Worm (Caenorhabditis elegans) whole organism, mixed stage, embryonic: Measurements from ENCODE around the gene col-9.

Source experiments
- M03D4.4 ChIP-seq: sonication (generic microtip); optimal IDR thresholded peaks from 2 replicates; lab custom pipeline; 2017; ENCODE audit warnings: mild to moderate bottlenecking, missing genetic modification characterization, missing compliant biosample characterization
- ceh-39 ChIP-seq: fragments of 150-350 bp; optimal IDR thresholded peaks from 2 replicates; lab custom pipeline; 2014; ENCODE audit warnings: missing biosample characterization, missing genetic modification characterization
- ces-1 ChIP-seq: fragments of 150-350 bp; optimal IDR thresholded peaks from 2 replicates; lab custom pipeline; 2014; ENCODE audit warnings: missing biosample characterization, missing genetic modification reagents, missing genetic modification characterization
- cnd-1 ChIP-seq: fragments of 200-800 bp; sonication (Bioruptor generic); optimal IDR thresholded peaks from 2 replicates; lab custom pipeline; 2018; ENCODE audit warnings: mild to moderate bottlenecking, missing genetic modification characterization, missing compliant biosample characterization
- elt-1 ChIP-seq: sonication (generic microtip); optimal IDR thresholded peaks from 2 replicates; lab custom pipeline; 2017; ENCODE audit warnings: missing genetic modification characterization, mild to moderate bottlenecking, missing compliant biosample characterization, antibody characterized with exemption, moderate library complexity, borderline replicate concordance; ENCODE audit not compliant: insufficient read depth
- elt-3 ChIP-seq: fragments of 150-350 bp; optimal IDR thresholded peaks from 2 replicates; lab custom pipeline; 2014; ENCODE audit warnings: missing biosample characterization, missing genetic modification characterization
- flh-1 ChIP-seq: fragments of 200-800 bp; sonication (Bioruptor generic); optimal IDR thresholded peaks from 2 replicates; lab custom pipeline; 2018; ENCODE audit warnings: mild to moderate bottlenecking, missing genetic modification characterization, moderate library complexity, missing compliant biosample characterization
- hlh-1 ChIP-seq: fragments of 150-350 bp; optimal IDR thresholded peaks from 2 replicates; lab custom pipeline; 2014; ENCODE audit warnings: missing biosample characterization, missing genetic modification reagents, missing genetic modification characterization
- lsy-2 ChIP-seq: fragments of 150-350 bp; optimal IDR thresholded peaks from 2 replicates; lab custom pipeline; 2014; ENCODE audit warnings: missing biosample characterization, missing genetic modification characterization
- mab-5 ChIP-seq: fragments of 150-350 bp; optimal IDR thresholded peaks from 2 replicates; lab custom pipeline; 2014; ENCODE audit warnings: missing biosample characterization, missing genetic modification characterization
- mls-2 ChIP-seq: sonication (generic microtip); optimal IDR thresholded peaks from 2 replicates; lab custom pipeline; 2016; ENCODE audit warnings: mild to moderate bottlenecking, missing genetic modification characterization, moderate library complexity, missing compliant biosample characterization
- nhr-12 ChIP-seq: fragments of 150-350 bp; optimal IDR thresholded peaks from 2 replicates; lab custom pipeline; 2014; ENCODE audit warnings: missing biosample characterization, missing genetic modification characterization
- nhr-2 ChIP-seq: fragments of 150-350 bp; optimal IDR thresholded peaks from 2 replicates; lab custom pipeline; 2014; ENCODE audit warnings: missing biosample characterization, missing genetic modification characterization
- nhr-237 ChIP-seq: fragments of 150-350 bp; optimal IDR thresholded peaks from 2 replicates; lab custom pipeline; 2014; ENCODE audit warnings: missing biosample characterization, missing genetic modification characterization
- nhr-28 ChIP-seq: fragments of 150-350 bp; optimal IDR thresholded peaks from 2 replicates; lab custom pipeline; 2014; ENCODE audit warnings: missing biosample characterization, missing genetic modification characterization
- pha-4 ChIP-seq: fragments of 150-350 bp; optimal IDR thresholded peaks from 2 replicates; lab custom pipeline; 2018; ENCODE audit warnings: missing biosample characterization, missing genetic modification reagents, missing genetic modification characterization
- sem-2 ChIP-seq: fragments of 200-800 bp; sonication (Bioruptor generic); optimal IDR thresholded peaks from 2 replicates; lab custom pipeline; 2018; ENCODE audit warnings: mild to moderate bottlenecking, missing genetic modification characterization, missing compliant biosample characterization
- snpc-4 ChIP-seq: fragments of 150-350 bp; optimal IDR thresholded peaks from 2 replicates; lab custom pipeline; 2014; ENCODE audit warnings: missing biosample characterization, missing genetic modification characterization
- sptf-1 ChIP-seq: sonication (generic microtip); optimal IDR thresholded peaks from 2 replicates; lab custom pipeline; 2017; ENCODE audit warnings: mild to moderate bottlenecking, missing genetic modification characterization, moderate library complexity, missing compliant biosample characterization
- unc-120 ChIP-seq: sonication (generic microtip); optimal IDR thresholded peaks from 2 replicates; lab custom pipeline; 2017; ENCODE audit warnings: missing genetic modification characterization, missing compliant biosample characterization; ENCODE audit not compliant: poor library complexity, severe bottlenecking
- unc-62 ChIP-seq: fragments of 150-350 bp; optimal IDR thresholded peaks from 2 replicates; lab custom pipeline; 2014; ENCODE audit warnings: missing biosample characterization, missing genetic modification reagents, missing genetic modification characterization
- zip-8 ChIP-seq: fragments of 150-350 bp; optimal IDR thresholded peaks from 2 replicates; lab custom pipeline; 2014; ENCODE audit warnings: missing biosample characterization, missing genetic modification characterization
- ztf-11 ChIP-seq: fragments of 150-350 bp; optimal IDR thresholded peaks from 2 replicates; lab custom pipeline; 2014; ENCODE audit warnings: missing biosample characterization, missing genetic modification characterization

The col-9 gene

ce11 chrX:13638351-13638958 lies 48.6 kb downstream of the col-9 start:
- TF ChIP-seq flh-1 (GFP tag; lab: Kevin White, UChicago) (no peak), lsy-2 (tag; lab: Kevin White, UChicago) (no peak), elt-1 (no peak), mab-5 (no peak), sem-2 (GFP tag; lab: Kevin White, UChicago) (no peak), ces-1 (GFP tag; lab: Kevin White, UChicago) (no peak), hlh-1 (tag; lab: Kevin White, UChicago) (peak; percentile 45), mls-2 (tag; lab: Kevin White, UChicago) (no peak), unc-120 (tag; lab: Kevin White, UChicago) (peak; percentile 84), unc-62 (GFP tag; lab: Kevin White, UChicago) (peak; percentile 28), pha-4 (no peak), M03D4.4 (no peak), nhr-28 (tag; lab: Kevin White, UChicago) (no peak), nhr-2 (tag; lab: Kevin White, UChicago) (no peak), ceh-39 (no peak), cnd-1 (tag; lab: Kevin White, UChicago) (no peak), zip-8 (no peak), snpc-4 (no peak), elt-3 (tag; lab: Kevin White, UChicago) (no peak), ztf-11 (no peak), sptf-1 (tag; lab: Kevin White, UChicago) (no peak), nhr-237 (tag; lab: Kevin White, UChicago) (no peak)
- TF ChIP-seq, all 35 proteins: peak for 3

- TF ChIP-seq nhr-12 (no peak), ces-1 (GFP tag; lab: Kevin White, UChicago) (peak; percentile 20)
Observed at ce11 chrX:13639577-13639976, 49.7 kb downstream of the col-9 start, which contains the start of gene twk-20. Gene twk-20 (plus strand): TSS chrX:13639877.
